Worm (Caenorhabditis elegans) whole organism, L4 larva: Measurements from ENCODE around the gene F09E5.7.

Experiments
- D1046.2 ChIP-seq: fragments of 200-800 bp; sonication (Bioruptor generic); IDR thresholded peaks from 2 replicates; pipeline ENCODE4 v1.3.6; 2022; ENCODE audit warnings: missing genetic modification characterization, missing compliant biosample characterization
- F26F4.8 ChIP-seq: fragments of 200-800 bp; sonication (Bioruptor generic); conservative IDR thresholded peaks from 2 replicates; pipeline ENCODE4 v1.3.6; 2022; ENCODE audit warnings: missing genetic modification characterization, missing compliant biosample characterization
- F37D6.2 ChIP-seq: sonication (generic microtip); optimal IDR thresholded peaks from 2 replicates; lab custom pipeline; 2016; ENCODE audit warnings: mild to moderate bottlenecking, missing genetic modification characterization, missing compliant biosample characterization
- F44E2.7 ChIP-seq: fragments of 200-800 bp; sonication (Bioruptor generic); IDR thresholded peaks from 2 replicates; pipeline ENCODE4 v2.1.2; 2022; ENCODE audit warnings: missing genetic modification characterization, missing compliant biosample characterization
- F49E8.2 ChIP-seq: sonication (generic microtip); optimal IDR thresholded peaks from 2 replicates; lab custom pipeline; 2016; ENCODE audit warnings: missing compliant biosample characterization, mild to moderate bottlenecking, missing genetic modification characterization, borderline replicate concordance
- Y105C5A.15 ChIP-seq: fragments of 200-800 bp; sonication (Bioruptor generic); IDR thresholded peaks from 2 replicates; pipeline ENCODE4 v1.3.6; 2022; ENCODE audit warnings: missing genetic modification characterization, missing compliant biosample characterization
- Y5F2A.4 ChIP-seq: fragments of 200-800 bp; sonication (Bioruptor generic); optimal IDR thresholded peaks from 2 replicates; lab custom pipeline; 2018; ENCODE audit warnings: mild to moderate bottlenecking, missing genetic modification characterization, missing compliant biosample characterization
- ZK337.2 ChIP-seq: fragments of 200-800 bp; sonication (Bioruptor generic); IDR thresholded peaks from 2 replicates; pipeline ENCODE4 v1.3.6; 2022; ENCODE audit warnings: missing genetic modification reagents, missing genetic modification characterization, missing compliant biosample characterization
- aha-1 ChIP-seq: fragments of 150-350 bp; peaks from one replicate; lab custom pipeline; 2014; ENCODE audit warnings: missing biosample characterization, missing genetic modification characterization
- aly-2 ChIP-seq: sonication (generic microtip); optimal IDR thresholded peaks from 2 replicates; lab custom pipeline; 2018; ENCODE audit warnings: missing biosample characterization, missing genetic modification characterization
- arid-1 ChIP-seq: fragments of 200-800 bp; sonication (Bioruptor generic); conservative IDR thresholded peaks from 2 replicates; pipeline ENCODE4 v1.3.6; 2022; ENCODE audit warnings: missing genetic modification reagents, missing genetic modification characterization, missing compliant biosample characterization
- attf-4 ChIP-seq: sonication (generic microtip); optimal IDR thresholded peaks from 3 replicates; lab custom pipeline; 2017; ENCODE audit warnings: missing biosample characterization, missing genetic modification characterization
- ceh-32 ChIP-seq: sonication (generic microtip); optimal IDR thresholded peaks from 2 replicates; lab custom pipeline; 2016; ENCODE audit warnings: mild to moderate bottlenecking, missing genetic modification characterization, missing compliant biosample characterization; ENCODE audit not compliant: poor library complexity
- daf-16 ChIP-seq, 3 experiments: sonication (generic microtip); optimal IDR thresholded peaks; 2 replicates each; lab custom pipeline; 2016 to 2017; ENCODE audit warnings: missing genetic modification characterization in 3 of 3, missing genetic modification reagents in 3 of 3, mild to moderate bottlenecking in 2 of 3, missing compliant biosample characterization in 2 of 3, missing biosample characterization in 1 of 3, moderate library complexity in 1 of 3
- daf-8 ChIP-seq: fragments of 200-800 bp; sonication (Bioruptor generic); IDR thresholded peaks from 2 replicates; pipeline ENCODE4 v1.3.6; 2022; ENCODE audit warnings: missing genetic modification characterization, missing compliant biosample characterization
- dmd-6 ChIP-seq: fragments of 200-800 bp; sonication (Bioruptor generic); IDR thresholded peaks from 2 replicates; pipeline ENCODE4 v1.3.6; 2022; ENCODE audit warnings: missing genetic modification reagents, missing genetic modification characterization, missing compliant biosample characterization
- dmd-8 ChIP-seq: fragments of 200-800 bp; sonication (Bioruptor generic); IDR thresholded peaks from 2 replicates; pipeline ENCODE4 v1.3.6; 2022; ENCODE audit warnings: missing genetic modification characterization, missing compliant biosample characterization
- egl-27 ChIP-seq: sonication (generic microtip); optimal IDR thresholded peaks from 3 replicates; lab custom pipeline; 2017; ENCODE audit warnings: missing biosample characterization, missing genetic modification reagents, missing genetic modification characterization
- egl-43 ChIP-seq: fragments of 200-800 bp; sonication (Bioruptor generic); IDR thresholded peaks from 2 replicates; pipeline ENCODE4 v1.3.6; 2022; ENCODE audit warnings: missing genetic modification reagents, missing genetic modification characterization, missing compliant biosample characterization
- fkh-10 ChIP-seq: fragments of 150-350 bp; optimal IDR thresholded peaks from 2 replicates; lab custom pipeline; 2014; ENCODE audit warnings: missing biosample characterization, missing genetic modification reagents, missing genetic modification characterization
- jun-1 ChIP-seq: fragments of 150-350 bp; optimal IDR thresholded peaks from 2 replicates; lab custom pipeline; 2014; ENCODE audit warnings: missing biosample characterization, missing genetic modification reagents, missing genetic modification characterization
- lin-1 ChIP-seq: fragments of 200-800 bp; sonication (Bioruptor generic); IDR thresholded peaks from 2 replicates; pipeline ENCODE4 v1.3.6; 2022; ENCODE audit warnings: missing genetic modification reagents, missing genetic modification characterization, missing compliant biosample characterization
- lin-15B ChIP-seq: fragments of 150-350 bp; sonication (generic microtip); optimal IDR thresholded peaks from 3 replicates; lab custom pipeline; 2014; ENCODE audit warnings: missing biosample characterization, missing genetic modification characterization
- lin-39 ChIP-seq: fragments of 150-350 bp; optimal IDR thresholded peaks from 2 replicates; lab custom pipeline; 2014; ENCODE audit warnings: missing biosample characterization, missing genetic modification reagents, missing genetic modification characterization
- lsy-2 ChIP-seq, 2 experiments: fragments of 150-350 bp in 1 of 2; sonication (generic microtip) in 1 of 2; optimal IDR thresholded peaks; 2 replicates each; lab custom pipeline; 2014 to 2017; ENCODE audit warnings: missing biosample characterization in 2 of 2, missing genetic modification characterization in 2 of 2
- madf-5 ChIP-seq, 2 experiments: fragments of 200-800 bp; sonication (Bioruptor generic); IDR thresholded peaks; 2 replicates each; pipeline ENCODE4 v1.3.6; 2022; ENCODE audit warnings: missing compliant biosample characterization in 2 of 2, missing genetic modification characterization in 2 of 2
- madf-9 ChIP-seq: fragments of 200-800 bp; sonication (Bioruptor generic); conservative IDR thresholded peaks from 2 replicates; pipeline ENCODE4 v1.3.6; 2022; ENCODE audit warnings: missing genetic modification reagents, missing genetic modification characterization, missing compliant biosample characterization
- mdl-1 ChIP-seq, 2 experiments: fragments of 150-350 bp in 1 of 2; sonication (generic microtip) in 1 of 2; optimal IDR thresholded peaks; 2 replicates each; lab custom pipeline; 2014 to 2017; ENCODE audit warnings: missing biosample characterization in 2 of 2, missing genetic modification characterization in 2 of 2
- nhr-10 ChIP-seq: fragments of 150-350 bp; optimal IDR thresholded peaks from 2 replicates; lab custom pipeline; 2014; ENCODE audit warnings: missing biosample characterization, missing genetic modification characterization
- nhr-11 ChIP-seq: fragments of 150-350 bp; optimal IDR thresholded peaks from 2 replicates; lab custom pipeline; 2014; ENCODE audit warnings: missing biosample characterization, missing genetic modification characterization
- nhr-111 ChIP-seq: fragments of 200-800 bp; sonication (Bioruptor generic); optimal IDR thresholded peaks from 2 replicates; lab custom pipeline; 2018; ENCODE audit warnings: mild to moderate bottlenecking, missing genetic modification characterization, missing compliant biosample characterization
- nhr-28 ChIP-seq: fragments of 150-350 bp; optimal IDR thresholded peaks from 2 replicates; lab custom pipeline; 2014; ENCODE audit warnings: missing biosample characterization, missing genetic modification characterization
- nhr-41 ChIP-seq: fragments of 200-800 bp; sonication (Bioruptor generic); IDR thresholded peaks from 2 replicates; pipeline ENCODE4 v1.3.6; 2022; ENCODE audit warnings: missing genetic modification reagents, missing genetic modification characterization, missing compliant biosample characterization
- nhr-77 ChIP-seq: fragments of 150-350 bp; optimal IDR thresholded peaks from 2 replicates; lab custom pipeline; 2014; ENCODE audit warnings: missing biosample characterization, missing genetic modification characterization
- php-3 ChIP-seq: fragments of 200-800 bp; sonication (Bioruptor generic); IDR thresholded peaks from 2 replicates; pipeline ENCODE4 v1.3.6; 2022; ENCODE audit warnings: missing genetic modification reagents, missing genetic modification characterization, missing compliant biosample characterization
- rbr-2 ChIP-seq: sonication (generic microtip); optimal IDR thresholded peaks from 2 replicates; lab custom pipeline; 2016; ENCODE audit warnings: missing genotype, missing genetic modification characterization, missing compliant biosample characterization
- saeg-2 ChIP-seq: fragments of 200-800 bp; sonication (Bioruptor generic); IDR thresholded peaks from 2 replicates; pipeline ENCODE4 v1.3.6; 2022; ENCODE audit warnings: missing genetic modification reagents, missing genetic modification characterization, missing compliant biosample characterization
- sdz-12 ChIP-seq: fragments of 200-800 bp; sonication (Bioruptor generic); optimal IDR thresholded peaks from 2 replicates; lab custom pipeline; 2018; ENCODE audit warnings: mild to moderate bottlenecking, missing genetic modification characterization, missing compliant biosample characterization
- skn-1 ChIP-seq: fragments of 150-350 bp; optimal IDR thresholded peaks from 2 replicates; lab custom pipeline; 2014; ENCODE audit warnings: missing biosample characterization, missing genetic modification characterization
- spr-1 ChIP-seq: sonication (generic microtip); optimal IDR thresholded peaks from 2 replicates; lab custom pipeline; 2016; ENCODE audit warnings: mild to moderate bottlenecking, missing genetic modification characterization, missing compliant biosample characterization
- tag-97 ChIP-seq: fragments of 200-800 bp; sonication (Bioruptor generic); IDR thresholded peaks from 2 replicates; pipeline ENCODE4 v1.3.6; 2022; ENCODE audit warnings: missing genetic modification characterization, missing compliant biosample characterization
- unc-62 ChIP-seq, 3 experiments: fragments of 150-350 bp in 1 of 3; sonication (generic microtip); optimal IDR thresholded peaks in 2 of 3; peaks in 1 of 3; 1 replicate in 1 of 3; 2 replicates in 2 of 3; lab custom pipeline; 2014 to 2017; ENCODE audit warnings: missing biosample characterization in 3 of 3, missing genetic modification characterization in 3 of 3, missing genetic modification reagents in 3 of 3, missing genotype in 1 of 3
- vab-7 ChIP-seq: fragments of 200-800 bp; sonication (Bioruptor generic); IDR thresholded peaks from 2 replicates; pipeline ENCODE4 v1.3.6; 2022; ENCODE audit warnings: missing genetic modification reagents, missing genetic modification characterization, missing compliant biosample characterization
- zag-1 ChIP-seq: fragments of 150-350 bp; optimal IDR thresholded peaks from 2 replicates; lab custom pipeline; 2014; ENCODE audit warnings: missing biosample characterization, missing genetic modification characterization
- zfp-3 ChIP-seq: fragments of 200-800 bp; sonication (Bioruptor generic); conservative IDR thresholded peaks from 2 replicates; pipeline ENCODE4 v1.3.6; 2022; ENCODE audit warnings: missing genetic modification reagents, missing genetic modification characterization, missing compliant biosample characterization
- zip-2 ChIP-seq: fragments of 150-350 bp; optimal IDR thresholded peaks from 2 replicates; lab custom pipeline; 2014; ENCODE audit warnings: missing biosample characterization, missing genetic modification characterization
- ztf-11 ChIP-seq: fragments of 150-350 bp; optimal IDR thresholded peaks from 2 replicates; lab custom pipeline; 2014; ENCODE audit warnings: missing biosample characterization, missing genetic modification characterization
- ztf-7 ChIP-seq: fragments of 150-350 bp; optimal IDR thresholded peaks from 2 replicates; lab custom pipeline; 2014; ENCODE audit warnings: missing biosample characterization, missing genetic modification characterization

Gene F09E5.7

ce11 chrII:5330206-5330686 lies 21.7 kb upstream of the F09E5.7 start (continued):
- TF ChIP-seq nhr-111 (no peak), zfp-3 (GFP tag; lab: Robert Waterston, UW) (0 out of 2 replicates have a peak, but pooled peaks have one; percentile 27), jun-1 (tag; lab: Kevin White, UChicago) (peak; percentile 72), Y105C5A.15 (GFP tag; lab: Robert Waterston, UW) (no peak), ztf-7 (peak; percentile 52), dmd-6 (GFP tag; lab: Robert Waterston, UW) (peak; percentile 98), nhr-11 (tag; lab: Kevin White, UChicago) (peak; percentile 63), rbr-2 (tag; lab: Kevin White, UChicago) (peak; percentile 68), daf-16 (GFP tag; optimal IDR thresholded peaks at IDR 0.05; lab: Kevin White, UChicago) (peak in 1 of 2 experiments; percentile 39), daf-16 (tag; optimal IDR thresholded peaks at IDR 0.05; lab: Kevin White, UChicago) (peak; percentile 23), unc-62 (GFP tag; optimal IDR thresholded peaks at IDR 0.05 in 1 of 2; lab: Kevin White, UChicago) (peak; percentile 64 to 100), unc-62 (tag; optimal IDR thresholded peaks at IDR 0.05; lab: Kevin White, UChicago) (no peak), nhr-77 (tag; lab: Kevin White, UChicago) (peak; percentile 76), tag-97 (GFP tag; lab: Robert Waterston, UW) (no peak), lin-1 (GFP tag; lab: Robert Waterston, UW) (peak; percentile 58), lin-39 (tag; lab: Kevin White, UChicago) (no peak), Y5F2A.4 (GFP tag; lab: Kevin White, UChicago) (no peak), D1046.2 (GFP tag; lab: Robert Waterston, UW) (no peak), skn-1 (tag; lab: Kevin White, UChicago) (no peak), ceh-32 (tag; lab: Kevin White, UChicago) (no peak), nhr-10 (tag; lab: Kevin White, UChicago) (peak; percentile 61), egl-27 (tag; lab: Kevin White, UChicago) (no peak), vab-7 (GFP tag; lab: Robert Waterston, UW) (no peak), arid-1 (GFP tag; lab: Robert Waterston, UW) (0 out of 2 replicates have a peak, but pooled peaks have one; percentile 22), saeg-2 (0 out of 2 replicates have a peak, but pooled peaks have one; percentile 42), spr-1 (tag; lab: Kevin White, UChicago) (no peak), madf-5 (GFP tag; IDR thresholded peaks at IDR 0.05; lab: Robert Waterston, UW) (no peak), fkh-10 (GFP tag; lab: Kevin White, UChicago) (no peak), madf-9 (GFP tag; lab: Robert Waterston, UW) (0 out of 2 replicates have a peak, but pooled peaks have one; percentile 60), sdz-12 (GFP tag; lab: Kevin White, UChicago) (no peak)

ce11 chrII:5331677-5332303 lies 20.1 kb upstream of the F09E5.7 start:
- TF ChIP-seq egl-43 (GFP tag; lab: Robert Waterston, UW) (no peak), nhr-41 (no peak), ztf-11 (tag; lab: Kevin White, UChicago) (no peak), nhr-111 (no peak), F26F4.8 (no peak), daf-16 (GFP tag; optimal IDR thresholded peaks at IDR 0.05; lab: Kevin White, UChicago) (no peak), daf-16 (tag; optimal IDR thresholded peaks at IDR 0.05; lab: Kevin White, UChicago) (peak; percentile 15), ZK337.2 (GFP tag; lab: Robert Waterston, UW) (no peak), F49E8.2 (tag; lab: Kevin White, UChicago) (no peak), unc-62 (GFP tag; optimal IDR thresholded peaks at IDR 0.05 in 1 of 2; lab: Kevin White, UChicago) (peak in 1 of 2 experiments; percentile 31), unc-62 (tag; optimal IDR thresholded peaks at IDR 0.05; lab: Kevin White, UChicago) (no peak), F44E2.7 (no peak), F37D6.2 (tag; lab: Kevin White, UChicago) (no peak), zag-1 (no peak), aly-2 (tag; lab: Kevin White, UChicago) (no peak), daf-8 (GFP tag; lab: Robert Waterston, UW) (no peak), attf-4 (tag; lab: Kevin White, UChicago) (no peak), aha-1 (tag; lab: Kevin White, UChicago) (peak; percentile 76), zfp-3 (GFP tag; lab: Robert Waterston, UW) (no peak), nhr-28 (peak; percentile 52), Y105C5A.15 (GFP tag; lab: Robert Waterston, UW) (no peak), lsy-2 (tag; optimal IDR thresholded peaks at IDR 0.05; lab: Kevin White, UChicago) (peak in 1 of 2 experiments; percentile 6), rbr-2 (tag; lab: Kevin White, UChicago) (no peak), zip-2 (tag; lab: Kevin White, UChicago) (no peak), mdl-1 (tag; optimal IDR thresholded peaks at IDR 0.05; lab: Kevin White, UChicago) (no peak), dmd-8 (GFP tag; lab: Robert Waterston, UW) (no peak), php-3 (GFP tag; lab: Robert Waterston, UW) (no peak), lin-15B (tag; lab: Kevin White, UChicago) (no peak)
